Fruit fly (Drosophila melanogaster): Measurements from ENCODE around the gene Prx6a.

DNA sequence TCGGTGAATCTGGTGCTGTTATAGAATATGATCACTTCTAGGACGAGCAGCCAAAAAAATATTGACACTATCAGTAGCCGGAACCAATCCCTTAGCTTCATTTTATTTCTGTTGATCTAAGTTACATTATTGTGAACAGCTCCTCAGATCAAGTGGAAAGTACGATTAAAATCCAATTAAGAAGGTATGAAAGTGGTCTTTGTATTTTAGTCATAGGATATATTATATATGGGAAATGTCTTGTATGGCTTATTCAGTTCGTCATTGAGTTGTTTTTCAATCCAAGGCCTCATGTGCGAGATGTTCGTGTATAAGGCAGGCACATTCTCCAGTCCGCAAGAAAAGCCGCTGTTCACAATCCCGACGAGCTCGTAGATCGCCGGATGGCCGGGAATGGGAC, 33.6 kb downstream of the Prx6a start, which contains the start of gene CG18558:
- TF ChIP-seq ovo (GFP tag; optimal IDR thresholded peaks at IDR 0.05) (no peak), toe (GFP tag; optimal IDR thresholded peaks at IDR 0.05) (no peak), cnc (optimal IDR thresholded peaks at IDR 0.05) (no peak)
